Worm (Caenorhabditis elegans) whole organism, L4 larva: ENCODE data around the gene fzy-1.

ENCODE experiments used
- duxl-1 ChIP-seq: sonication (generic microtip); optimal IDR thresholded peaks from 2 replicates; lab custom pipeline; 2016; ENCODE audit warnings: mild to moderate bottlenecking, missing genetic modification characterization, moderate library complexity, missing compliant biosample characterization; ENCODE audit not compliant: poor library complexity
- lin-15B ChIP-seq: fragments of 150-350 bp; sonication (generic microtip); optimal IDR thresholded peaks from 3 replicates; lab custom pipeline; 2014; ENCODE audit warnings: missing biosample characterization, missing genetic modification characterization
- mdt-29 ChIP-seq: fragments of 200-800 bp; sonication (Bioruptor generic); IDR thresholded peaks from 2 replicates; pipeline ENCODE4 v1.3.6; 2022; ENCODE audit warnings: missing genetic modification reagents, missing genetic modification characterization, missing compliant biosample characterization
- unc-62 ChIP-seq, 3 experiments: fragments of 150-350 bp in 1 of 3; sonication (generic microtip); optimal IDR thresholded peaks in 2 of 3; peaks in 1 of 3; 1 replicate in 1 of 3; 2 replicates in 2 of 3; lab custom pipeline; 2014 to 2017; ENCODE audit warnings: missing biosample characterization in 3 of 3, missing genetic modification characterization in 3 of 3, missing genetic modification reagents in 3 of 3, missing genotype in 1 of 3

DNA sequence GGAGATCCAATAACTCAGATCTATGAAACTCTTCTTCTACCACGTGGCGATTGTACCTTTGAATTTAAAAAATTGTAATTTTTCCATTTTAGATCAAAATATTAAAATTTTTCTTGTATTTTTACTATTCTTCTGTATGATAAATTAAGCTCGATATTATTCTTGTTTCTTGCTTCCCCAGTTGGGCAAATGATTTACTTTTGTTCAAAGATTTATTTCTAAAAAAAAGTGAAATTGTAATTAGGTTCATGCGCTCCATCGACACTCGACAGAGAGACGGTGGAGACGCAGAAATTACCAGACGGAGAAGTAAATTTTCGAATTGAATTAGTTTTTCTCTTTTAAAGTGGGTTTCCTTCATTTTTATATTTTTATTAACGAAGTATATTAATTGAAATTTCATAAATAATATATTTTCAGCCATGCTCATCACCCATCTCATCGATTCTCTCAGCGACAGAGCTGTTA, 5.3 kb downstream of the fzy-1 start, which contains the start of gene npp-24:
- TF ChIP-seq unc-62 (GFP tag; optimal IDR thresholded peaks at IDR 0.05 in 1 of 2; lab: Kevin White, UChicago) = no peak
- no peak for TF ChIP-seq unc-62 (tag; optimal IDR thresholded peaks at IDR 0.05; lab: Kevin White, UChicago)
- no peak for TF ChIP-seq lin-15B (tag; lab: Kevin White, UChicago)
- TF ChIP-seq duxl-1 (tag; lab: Kevin White, UChicago) = no peak
- no peak for TF ChIP-seq mdt-29 (GFP tag; lab: Robert Waterston, UW)
